Fruit fly (Drosophila melanogaster): ENCODE results near the gene RpS13.

Gene RpS13

DNA sequence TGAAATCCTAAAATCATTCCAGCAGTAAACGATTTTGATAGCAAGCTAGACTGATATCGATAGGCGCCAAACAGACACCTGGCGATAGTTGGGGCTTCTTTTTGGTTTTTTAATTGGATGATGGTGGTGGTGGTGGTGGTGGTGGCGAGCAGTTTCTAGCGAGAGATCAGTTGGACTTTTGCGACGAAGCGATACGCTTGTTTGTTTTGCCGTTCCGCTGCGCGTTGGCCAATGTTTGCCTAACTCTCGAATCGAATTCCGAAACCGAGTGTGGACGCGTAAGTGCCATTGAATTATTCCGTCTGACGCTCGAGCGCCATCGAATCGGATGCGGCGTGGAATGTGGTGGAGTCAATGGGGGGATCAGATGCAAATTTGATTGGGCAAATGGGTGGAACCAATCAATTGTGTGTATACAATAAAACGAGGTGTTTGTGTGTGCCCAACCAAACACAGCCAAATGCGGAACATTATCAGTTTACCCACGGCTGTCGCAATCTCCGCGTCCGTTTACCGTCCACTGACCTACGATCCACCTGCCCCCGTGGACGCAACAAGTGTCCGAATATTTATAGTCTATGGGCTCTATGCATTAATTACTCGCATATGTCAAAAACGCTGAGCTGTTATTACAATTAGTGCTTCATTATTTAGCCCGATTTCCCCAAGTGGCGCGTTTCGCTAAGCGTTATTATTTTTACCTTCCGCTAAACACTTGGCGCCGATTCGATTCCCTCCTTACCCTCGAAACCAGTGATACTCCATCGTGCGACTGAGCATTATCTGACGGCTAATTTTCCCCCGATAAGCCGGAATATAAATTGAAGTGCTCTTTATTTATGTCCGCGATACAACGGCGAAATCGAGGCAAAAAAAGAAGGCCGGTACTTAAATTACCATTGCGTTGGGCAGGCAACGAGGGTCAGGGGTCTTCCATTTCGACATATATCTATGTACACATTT is 6.2 kb upstream of the RpS13 start, which contains the start of gene CG17292:
CG17292 (plus strand) TSS at position 91 of the 963 bp plus-strand sequence.
- TF ChIP-seq psq (optimal IDR thresholded peaks at IDR 0.05): no peak
- no peak for TF ChIP-seq EcR (GFP tag; optimal IDR thresholded peaks at IDR 0.05)
- no peak for TF ChIP-seq Dll (optimal IDR thresholded peaks at IDR 0.05)
- no peak for TF ChIP-seq pan (optimal IDR thresholded peaks at IDR 0.05)
- no peak for TF ChIP-seq usp (GFP tag; optimal IDR thresholded peaks at IDR 0.05)
- TF ChIP-seq CG8478 (optimal IDR thresholded peaks at IDR 0.05): no peak

DNA sequence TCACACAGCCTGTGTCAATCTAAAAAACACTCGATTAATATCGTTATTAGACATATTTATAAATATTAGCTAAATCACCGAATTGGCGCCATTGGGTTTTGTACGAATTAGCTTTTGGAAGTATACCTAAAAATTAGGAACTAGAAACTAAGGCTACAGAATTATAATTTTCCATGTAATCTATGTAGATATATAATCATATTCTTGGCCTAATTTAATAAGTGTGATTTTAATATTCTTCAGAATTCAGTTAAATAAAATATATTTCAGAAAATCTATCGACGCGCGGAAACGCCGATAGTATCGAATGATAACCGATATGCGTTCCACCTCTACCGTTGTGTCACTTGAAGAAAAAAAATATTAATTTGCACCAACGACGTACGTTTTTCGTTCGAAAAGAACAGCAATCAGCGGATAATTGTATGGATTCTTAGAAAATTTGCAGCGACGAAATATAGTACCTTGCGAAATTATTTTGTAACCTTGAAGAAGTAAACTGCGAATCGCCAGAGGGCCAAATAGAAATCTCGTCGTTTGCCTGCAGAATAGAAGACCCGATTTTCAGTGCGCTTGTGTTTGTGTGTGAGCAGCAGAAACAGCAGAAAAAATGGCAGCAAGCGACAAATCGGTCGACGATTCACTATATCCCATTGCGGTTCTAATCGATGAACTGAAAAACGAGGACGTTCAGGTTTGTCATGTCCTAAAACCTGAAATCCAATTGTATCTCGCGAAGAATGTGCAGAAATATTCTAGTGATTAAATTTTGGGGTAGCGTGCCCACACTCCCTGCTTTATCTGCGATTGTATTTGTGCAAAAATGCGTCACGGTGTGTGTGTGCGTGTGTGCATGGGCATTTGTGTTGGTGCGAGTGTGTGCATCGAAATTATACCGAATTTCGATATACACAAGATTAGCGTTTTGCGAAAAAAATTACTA is 1.5 kb upstream of the RpS13 start, which contains the start of gene Pp2A-29B:
Pp2A-29B (plus strand) TSS at position 338 of the 943 bp plus-strand sequence.
- TF ChIP-seq psq (optimal IDR thresholded peaks at IDR 0.05) (no peak), EcR (GFP tag; optimal IDR thresholded peaks at IDR 0.05) (no peak), Dll (optimal IDR thresholded peaks at IDR 0.05) (no peak), CG8478 (optimal IDR thresholded peaks at IDR 0.05) (no peak), pan (optimal IDR thresholded peaks at IDR 0.05) (no peak), usp (GFP tag; optimal IDR thresholded peaks at IDR 0.05) (no peak)

DNA sequence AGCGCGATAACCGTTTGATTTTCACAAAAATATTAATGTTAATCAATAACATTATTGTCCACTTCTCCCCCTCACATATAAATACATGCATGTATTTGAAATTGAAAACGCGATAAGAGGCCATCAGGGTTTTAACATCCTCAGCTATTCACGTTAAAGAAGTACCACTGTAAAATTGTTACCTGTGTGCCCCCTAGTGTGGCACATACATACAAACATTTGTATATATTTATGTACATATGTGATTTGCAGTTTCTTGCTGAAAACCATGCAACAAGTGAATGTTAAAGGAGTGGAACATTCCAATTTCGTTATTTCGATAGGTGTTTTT is 1.5 kb downstream of the RpS13 start:
- TF ChIP-seq pan (optimal IDR thresholded peaks at IDR 0.05) (no peak), Dll (optimal IDR thresholded peaks at IDR 0.05) (no peak)

DNA sequence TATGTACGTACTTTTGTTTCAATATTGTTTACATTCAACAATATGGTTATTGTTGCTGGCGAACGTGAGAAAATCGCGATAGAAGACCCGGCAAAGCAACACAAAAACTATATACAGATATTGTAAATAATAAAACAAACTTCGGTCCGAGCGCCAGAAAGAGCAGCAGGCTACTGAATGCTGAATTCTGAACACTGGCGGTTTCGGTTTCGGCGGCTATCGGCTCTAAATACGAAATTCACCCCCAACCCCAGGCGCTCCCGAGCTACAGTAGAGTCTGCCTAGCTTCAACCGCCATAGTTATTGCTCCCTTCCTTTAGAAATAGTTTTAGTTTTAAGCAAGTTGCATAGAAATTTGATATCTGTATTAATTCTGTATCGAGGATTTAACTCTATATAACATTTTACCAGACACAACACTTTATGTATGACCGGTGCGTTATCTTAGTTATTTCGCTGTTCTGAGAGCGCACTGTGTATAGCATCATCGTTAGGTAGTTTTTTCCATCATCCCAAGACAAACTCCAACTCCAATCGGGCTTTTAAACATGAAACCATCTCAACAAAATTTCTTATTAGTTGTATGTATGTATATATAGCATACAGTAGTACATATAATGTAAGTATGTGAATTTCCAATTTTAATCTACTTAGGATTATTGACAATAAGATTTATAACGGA is 2.0 kb downstream of the RpS13 start, which contains the start of gene CG7627:
CG7627 (minus strand) TSS at position 197 of the 682 bp plus-strand sequence.
- TF ChIP-seq EcR (GFP tag; optimal IDR thresholded peaks at IDR 0.05) (no peak), psq (optimal IDR thresholded peaks at IDR 0.05) (no peak), Dll (optimal IDR thresholded peaks at IDR 0.05) (no peak), usp (GFP tag; optimal IDR thresholded peaks at IDR 0.05) (no peak), CG8478 (optimal IDR thresholded peaks at IDR 0.05) (no peak), pan (optimal IDR thresholded peaks at IDR 0.05) (no peak)

DNA sequence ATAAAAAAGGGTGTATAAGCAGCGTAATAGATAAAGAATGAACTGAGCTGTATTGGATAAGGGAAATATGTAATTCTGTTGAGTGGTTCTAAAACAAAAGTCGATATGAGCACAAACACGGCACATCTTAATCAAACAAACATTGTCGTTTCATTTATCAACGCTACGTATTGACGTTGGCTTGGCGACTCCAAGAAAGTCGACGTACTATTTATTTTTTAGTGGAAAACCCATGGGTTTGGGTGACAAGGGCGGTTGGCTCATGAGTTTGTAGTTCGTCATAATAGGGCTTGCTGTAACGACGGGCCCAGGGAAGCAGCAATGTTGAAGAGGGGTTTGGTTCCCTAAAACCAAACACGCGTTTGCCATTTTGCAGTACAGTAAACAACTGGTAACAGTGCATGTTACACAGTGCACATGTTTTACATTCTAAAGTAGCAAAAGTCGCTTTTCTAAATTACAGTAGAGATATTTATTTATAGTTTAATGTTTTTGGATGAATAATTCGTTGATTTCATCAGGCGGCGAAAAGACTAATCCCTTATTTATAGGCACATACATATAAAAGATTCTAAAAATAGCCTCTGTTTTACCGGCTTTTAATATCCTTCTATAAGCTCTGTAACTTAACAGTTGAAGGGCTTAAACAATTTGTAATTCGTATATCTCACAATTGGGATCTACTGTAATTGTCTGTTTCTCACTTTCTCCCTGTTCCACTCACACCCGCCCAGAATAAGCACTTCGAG is 3.1 kb downstream of the RpS13 start:
- no peak for TF ChIP-seq psq (optimal IDR thresholded peaks at IDR 0.05)
- TF ChIP-seq EcR (GFP tag; optimal IDR thresholded peaks at IDR 0.05): no peak
- TF ChIP-seq usp (GFP tag; optimal IDR thresholded peaks at IDR 0.05): no peak
- no peak for TF ChIP-seq Dll (optimal IDR thresholded peaks at IDR 0.05)
- no peak for TF ChIP-seq pan (optimal IDR thresholded peaks at IDR 0.05)
- no peak for TF ChIP-seq CG8478 (optimal IDR thresholded peaks at IDR 0.05)

DNA sequence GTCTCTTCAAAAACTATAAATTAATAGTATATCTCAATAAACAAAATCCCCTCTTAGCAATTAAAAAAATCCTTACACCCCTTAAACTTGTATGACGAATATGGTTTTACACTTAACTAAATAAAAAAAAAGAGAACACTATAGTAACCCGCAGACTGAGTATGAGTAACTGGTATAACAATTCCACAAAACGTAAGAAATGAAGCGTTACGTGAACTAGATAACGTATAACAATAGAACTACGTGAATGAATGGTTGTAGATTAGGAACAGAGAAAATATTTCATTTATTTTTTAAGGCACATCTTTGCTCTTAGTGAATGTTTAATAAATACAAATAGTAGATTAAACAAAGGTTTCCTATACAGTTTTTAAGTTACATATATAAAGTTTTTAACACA is 9.0 kb downstream of the RpS13 start:
- TF ChIP-seq pan (optimal IDR thresholded peaks at IDR 0.05) (no peak), CG8478 (optimal IDR thresholded peaks at IDR 0.05) (no peak), Dll (optimal IDR thresholded peaks at IDR 0.05) (no peak), usp (GFP tag; optimal IDR thresholded peaks at IDR 0.05) (no peak), psq (optimal IDR thresholded peaks at IDR 0.05) (no peak), EcR (GFP tag; optimal IDR thresholded peaks at IDR 0.05) (no peak)

DNA sequence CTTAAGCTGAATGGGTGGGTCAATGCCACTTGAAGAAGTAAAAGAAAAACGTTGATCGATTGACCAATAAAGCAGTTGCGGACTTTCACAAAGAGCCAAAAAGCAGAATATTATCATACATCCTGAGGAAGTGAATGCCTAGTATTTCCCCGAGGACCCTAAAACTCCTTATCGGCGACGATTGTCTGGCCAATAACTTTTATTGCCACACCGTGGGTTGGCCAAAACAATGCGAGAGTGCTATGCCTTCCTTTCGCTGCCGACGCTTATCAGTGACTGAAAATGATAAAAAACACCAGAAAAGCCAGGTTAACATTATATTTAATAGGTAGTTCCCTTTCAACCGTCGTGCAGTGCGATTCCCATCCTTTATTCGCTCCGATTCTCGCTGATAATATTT is 12.6 kb downstream of the RpS13 start, which contains the start of gene Mur29B:
Mur29B (plus strand) TSS at position 324 of the 400 bp plus-strand sequence.
- TF ChIP-seq CG8478 (optimal IDR thresholded peaks at IDR 0.05): no peak
- TF ChIP-seq usp (GFP tag; optimal IDR thresholded peaks at IDR 0.05): no peak
- no peak for TF ChIP-seq Dll (optimal IDR thresholded peaks at IDR 0.05)
- no peak for TF ChIP-seq psq (optimal IDR thresholded peaks at IDR 0.05)
- TF ChIP-seq pan (optimal IDR thresholded peaks at IDR 0.05): no peak
- no peak for TF ChIP-seq EcR (GFP tag; optimal IDR thresholded peaks at IDR 0.05)

DNA sequence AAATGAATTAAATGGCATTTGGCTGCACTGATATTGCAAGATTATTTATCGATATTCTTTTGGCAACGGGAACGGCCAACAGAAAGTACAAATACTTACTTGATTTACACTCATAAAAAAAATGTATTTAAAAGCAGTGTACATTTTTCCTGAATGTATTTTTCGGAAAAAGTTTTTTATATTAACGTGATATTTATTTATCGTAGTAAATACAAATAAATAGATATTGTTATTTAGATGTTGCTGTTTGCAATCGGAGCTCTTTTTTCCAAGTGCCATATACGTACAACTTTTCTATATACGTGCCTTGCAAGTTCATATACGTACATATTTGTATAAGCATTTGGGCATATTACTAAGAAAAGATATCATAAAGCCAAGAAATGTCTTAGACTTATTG is 13.1 kb downstream of the RpS13 start:
- TF ChIP-seq EcR (GFP tag; optimal IDR thresholded peaks at IDR 0.05): no peak
- TF ChIP-seq Dll (optimal IDR thresholded peaks at IDR 0.05): no peak

DNA sequence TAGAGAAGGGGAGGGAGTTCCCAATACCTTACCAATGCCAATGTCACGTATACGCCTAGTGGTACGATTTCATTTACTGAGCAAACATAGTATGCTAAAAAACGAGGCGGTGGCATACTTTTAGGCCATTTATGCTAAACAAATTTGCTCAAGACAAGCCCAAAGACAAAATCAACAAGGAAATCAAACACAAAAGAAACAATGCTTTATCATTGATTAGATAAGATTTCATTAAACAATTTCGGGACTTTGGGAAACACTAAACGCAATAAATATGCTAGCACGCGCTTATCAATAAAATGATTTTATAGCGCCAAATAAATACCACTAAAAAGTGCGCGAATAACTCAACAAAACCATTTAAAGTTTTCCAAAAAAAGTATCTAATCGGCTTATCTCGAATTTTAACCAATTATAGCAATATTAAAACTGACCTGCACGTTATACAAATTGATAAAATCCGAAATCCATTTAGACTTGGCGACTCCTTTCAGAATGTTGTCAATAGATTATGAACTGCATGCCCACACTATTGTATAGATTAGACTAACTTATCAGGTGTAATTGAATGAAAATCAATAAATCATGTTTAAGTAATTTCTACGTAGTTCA is 13.8 kb downstream of the RpS13 start:
- no peak for TF ChIP-seq EcR (GFP tag; optimal IDR thresholded peaks at IDR 0.05)
- TF ChIP-seq Dll (optimal IDR thresholded peaks at IDR 0.05): no peak
- TF ChIP-seq CG8478 (optimal IDR thresholded peaks at IDR 0.05): no peak
- TF ChIP-seq psq (optimal IDR thresholded peaks at IDR 0.05): no peak
- no peak for TF ChIP-seq pan (optimal IDR thresholded peaks at IDR 0.05)
- no peak for TF ChIP-seq usp (GFP tag; optimal IDR thresholded peaks at IDR 0.05)

DNA sequence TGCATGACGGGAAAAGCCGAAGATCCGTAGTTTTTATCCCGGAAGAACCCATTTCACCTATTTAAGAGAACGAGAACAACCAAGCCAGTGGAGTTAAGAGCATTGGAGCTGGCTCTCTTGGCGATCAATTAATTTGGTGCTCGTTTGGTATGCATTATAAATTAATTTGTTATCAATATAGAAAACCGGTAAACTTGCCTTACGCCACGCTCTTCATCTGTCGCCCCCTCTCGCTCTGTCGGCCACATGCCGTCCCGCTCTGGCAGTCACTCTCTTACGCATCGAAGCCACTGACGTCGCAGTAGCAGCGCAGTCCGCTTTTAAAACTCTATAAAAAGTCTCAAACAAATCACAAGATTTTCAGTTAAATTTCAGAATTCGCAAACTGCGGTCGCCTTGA is 18.2 kb downstream of the RpS13 start, which contains the start of gene CG7778:
CG7778 (plus strand) TSS at position 361 of the 400 bp plus-strand sequence.
- TF ChIP-seq EcR (GFP tag; optimal IDR thresholded peaks at IDR 0.05): no peak
- TF ChIP-seq psq (optimal IDR thresholded peaks at IDR 0.05): no peak
- TF ChIP-seq CG8478 (optimal IDR thresholded peaks at IDR 0.05): no peak
- no peak for TF ChIP-seq usp (GFP tag; optimal IDR thresholded peaks at IDR 0.05)
- TF ChIP-seq pan (optimal IDR thresholded peaks at IDR 0.05): no peak
- TF ChIP-seq Dll (optimal IDR thresholded peaks at IDR 0.05): no peak
